Worm (Caenorhabditis elegans) whole organism, L4 larva: ENCODE results near the gene Y48A6C.4.

Source experiments
- D1046.2 ChIP-seq: fragments of 200-800 bp; sonication (Bioruptor generic); IDR thresholded peaks from 2 replicates; pipeline ENCODE4 v1.3.6; 2022; ENCODE audit warnings: missing genetic modification characterization, missing compliant biosample characterization
- F10B5.3 ChIP-seq: sonication (generic microtip); optimal IDR thresholded peaks from 2 replicates; lab custom pipeline; 2016; ENCODE audit warnings: mild to moderate bottlenecking, missing genetic modification characterization, missing compliant biosample characterization
- F26F4.8 ChIP-seq: fragments of 200-800 bp; sonication (Bioruptor generic); conservative IDR thresholded peaks from 2 replicates; pipeline ENCODE4 v1.3.6; 2022; ENCODE audit warnings: missing genetic modification characterization, missing compliant biosample characterization
- Y5F2A.4 ChIP-seq: fragments of 200-800 bp; sonication (Bioruptor generic); optimal IDR thresholded peaks from 2 replicates; lab custom pipeline; 2018; ENCODE audit warnings: mild to moderate bottlenecking, missing genetic modification characterization, missing compliant biosample characterization
- aha-1 ChIP-seq: fragments of 150-350 bp; peaks from one replicate; lab custom pipeline; 2014; ENCODE audit warnings: missing biosample characterization, missing genetic modification characterization
- ceh-28 ChIP-seq: fragments of 150-350 bp; optimal IDR thresholded peaks from 2 replicates; lab custom pipeline; 2014; ENCODE audit warnings: missing biosample characterization, missing genetic modification reagents, missing genetic modification characterization
- daf-16 ChIP-seq, 3 experiments: sonication (generic microtip); optimal IDR thresholded peaks; 2 replicates each; lab custom pipeline; 2016 to 2017; ENCODE audit warnings: missing genetic modification characterization in 3 of 3, missing genetic modification reagents in 3 of 3, mild to moderate bottlenecking in 2 of 3, missing compliant biosample characterization in 2 of 3, missing biosample characterization in 1 of 3, moderate library complexity in 1 of 3
- daf-19 ChIP-seq: fragments of 200-800 bp; sonication (Bioruptor generic); conservative IDR thresholded peaks from 2 replicates; pipeline ENCODE4 v1.3.6; 2022; ENCODE audit warnings: missing genetic modification characterization, missing compliant biosample characterization
- egl-43 ChIP-seq: fragments of 200-800 bp; sonication (Bioruptor generic); IDR thresholded peaks from 2 replicates; pipeline ENCODE4 v1.3.6; 2022; ENCODE audit warnings: missing genetic modification reagents, missing genetic modification characterization, missing compliant biosample characterization
- gei-8 ChIP-seq: fragments of 200-800 bp; sonication (Bioruptor generic); optimal IDR thresholded peaks from 2 replicates; lab custom pipeline; 2018; ENCODE audit warnings: mild to moderate bottlenecking, missing genetic modification characterization, missing compliant biosample characterization
- hmg-1.1 ChIP-seq: fragments of 200-800 bp; sonication (Bioruptor generic); IDR thresholded peaks from 2 replicates; pipeline ENCODE4 v1.3.6; 2022; ENCODE audit warnings: missing genetic modification reagents, missing genetic modification characterization, missing compliant biosample characterization
- lir-3 ChIP-seq: sonication (generic microtip); optimal IDR thresholded peaks from 2 replicates; lab custom pipeline; 2016; ENCODE audit warnings: mild to moderate bottlenecking, missing genetic modification characterization, missing compliant biosample characterization
- madf-5 ChIP-seq, 2 experiments: fragments of 200-800 bp; sonication (Bioruptor generic); IDR thresholded peaks; 2 replicates each; pipeline ENCODE4 v1.3.6; 2022; ENCODE audit warnings: missing compliant biosample characterization in 2 of 2, missing genetic modification characterization in 2 of 2
- madf-9 ChIP-seq: fragments of 200-800 bp; sonication (Bioruptor generic); conservative IDR thresholded peaks from 2 replicates; pipeline ENCODE4 v1.3.6; 2022; ENCODE audit warnings: missing genetic modification reagents, missing genetic modification characterization, missing compliant biosample characterization
- mxl-3 ChIP-seq: fragments of 200-800 bp; sonication (Bioruptor generic); optimal IDR thresholded peaks from 2 replicates; lab custom pipeline; 2018; ENCODE audit warnings: mild to moderate bottlenecking, missing genetic modification characterization, missing compliant biosample characterization
- nhr-237 ChIP-seq: sonication (generic microtip); optimal IDR thresholded peaks from 2 replicates; lab custom pipeline; 2017; ENCODE audit warnings: missing biosample characterization, missing genetic modification characterization
- nhr-28 ChIP-seq: fragments of 150-350 bp; optimal IDR thresholded peaks from 2 replicates; lab custom pipeline; 2014; ENCODE audit warnings: missing biosample characterization, missing genetic modification characterization
- nhr-6 ChIP-seq: fragments of 150-350 bp; optimal IDR thresholded peaks from 2 replicates; lab custom pipeline; 2014; ENCODE audit warnings: missing biosample characterization, missing genetic modification characterization
- nhr-76 ChIP-seq: fragments of 150-350 bp; optimal IDR thresholded peaks from 2 replicates; lab custom pipeline; 2014; ENCODE audit warnings: missing biosample characterization, missing genetic modification characterization
- nhr-77 ChIP-seq: fragments of 150-350 bp; optimal IDR thresholded peaks from 2 replicates; lab custom pipeline; 2014; ENCODE audit warnings: missing biosample characterization, missing genetic modification characterization
- rbr-2 ChIP-seq: sonication (generic microtip); optimal IDR thresholded peaks from 2 replicates; lab custom pipeline; 2016; ENCODE audit warnings: missing genotype, missing genetic modification characterization, missing compliant biosample characterization
- saeg-2 ChIP-seq: fragments of 200-800 bp; sonication (Bioruptor generic); IDR thresholded peaks from 2 replicates; pipeline ENCODE4 v1.3.6; 2022; ENCODE audit warnings: missing genetic modification reagents, missing genetic modification characterization, missing compliant biosample characterization
- sdz-12 ChIP-seq: fragments of 200-800 bp; sonication (Bioruptor generic); optimal IDR thresholded peaks from 2 replicates; lab custom pipeline; 2018; ENCODE audit warnings: mild to moderate bottlenecking, missing genetic modification characterization, missing compliant biosample characterization
- snpc-4 ChIP-seq: fragments of 150-350 bp; optimal IDR thresholded peaks from 2 replicates; lab custom pipeline; 2014; ENCODE audit warnings: missing biosample characterization, missing genetic modification characterization
- tra-1 ChIP-seq: fragments of 200-800 bp; sonication (Bioruptor generic); IDR thresholded peaks from 2 replicates; pipeline ENCODE4 v1.3.6; 2022; ENCODE audit warnings: missing genetic modification reagents, missing genetic modification characterization, missing compliant biosample characterization
- unc-62 ChIP-seq, 3 experiments: fragments of 150-350 bp in 1 of 3; sonication (generic microtip); optimal IDR thresholded peaks in 2 of 3; peaks in 1 of 3; 1 replicate in 1 of 3; 2 replicates in 2 of 3; lab custom pipeline; 2014 to 2017; ENCODE audit warnings: missing biosample characterization in 3 of 3, missing genetic modification characterization in 3 of 3, missing genetic modification reagents in 3 of 3, missing genotype in 1 of 3
- vab-7 ChIP-seq: fragments of 200-800 bp; sonication (Bioruptor generic); IDR thresholded peaks from 2 replicates; pipeline ENCODE4 v1.3.6; 2022; ENCODE audit warnings: missing genetic modification reagents, missing genetic modification characterization, missing compliant biosample characterization
- zip-11 ChIP-seq: fragments of 200-800 bp; sonication (Bioruptor generic); IDR thresholded peaks from 2 replicates; pipeline ENCODE4 v1.3.6; 2022; ENCODE audit warnings: missing genetic modification characterization, missing compliant biosample characterization
- zip-2 ChIP-seq: fragments of 150-350 bp; optimal IDR thresholded peaks from 2 replicates; lab custom pipeline; 2014; ENCODE audit warnings: missing biosample characterization, missing genetic modification characterization
- ztf-7 ChIP-seq: fragments of 150-350 bp; optimal IDR thresholded peaks from 2 replicates; lab custom pipeline; 2014; ENCODE audit warnings: missing biosample characterization, missing genetic modification characterization

Gene Y48A6C.4

DNA sequence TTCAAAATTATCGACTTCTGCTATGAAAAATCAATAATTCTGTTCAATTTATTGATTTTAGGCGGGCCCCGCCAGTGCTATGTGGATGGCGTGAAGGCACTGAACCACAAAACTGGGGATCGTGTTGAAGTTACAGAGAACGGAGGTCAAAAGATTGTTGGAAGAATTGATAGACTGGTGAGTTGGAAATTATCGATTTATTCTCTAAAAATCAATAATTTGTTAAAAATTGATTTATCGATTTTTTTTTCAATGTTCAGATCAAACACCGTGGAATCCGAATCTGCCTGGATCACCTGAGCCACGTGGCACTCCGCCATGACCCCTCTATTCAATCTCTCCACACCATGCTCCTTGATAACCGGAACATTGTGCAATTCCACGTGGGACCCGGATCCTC lies 49.4 kb upstream of the Y48A6C.4 start:
- TF ChIP-seq daf-16 (GFP tag; optimal IDR thresholded peaks at IDR 0.05; lab: Kevin White, UChicago): no peak
- no peak for TF ChIP-seq daf-16 (tag; optimal IDR thresholded peaks at IDR 0.05; lab: Kevin White, UChicago)
- TF ChIP-seq ceh-28 (tag; lab: Kevin White, UChicago): peak; percentile 93
- TF ChIP-seq, all 104 proteins: peak for 1

DNA sequence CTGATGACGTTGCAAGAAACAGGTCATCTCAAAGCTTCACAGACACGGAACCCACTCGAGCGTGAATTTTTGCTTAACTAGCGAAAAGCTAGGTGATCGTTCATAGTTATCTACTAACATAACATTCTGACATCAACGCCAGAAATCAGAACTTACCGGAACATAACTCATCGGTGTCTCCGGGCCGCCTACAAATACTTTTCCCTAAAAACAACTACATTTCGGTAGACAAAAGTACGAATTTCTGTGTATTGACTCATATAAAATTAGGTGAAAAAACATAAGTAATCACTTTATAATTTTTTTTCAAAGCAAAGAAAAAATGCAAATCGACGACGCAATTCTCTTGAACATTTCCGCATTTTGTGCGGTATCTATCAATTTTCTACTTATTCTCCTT lies 45.4 kb upstream of the Y48A6C.4 start, which contains the start of gene str-261:
Gene str-261 (plus strand): TSS at position 301 of the 400 bp plus-strand sequence.
- TF ChIP-seq daf-19 (GFP tag; lab: Robert Waterston, UW) (no peak), aha-1 (peak; percentile 16), vab-7 (GFP tag; lab: Robert Waterston, UW) (no peak), madf-9 (no peak)

DNA sequence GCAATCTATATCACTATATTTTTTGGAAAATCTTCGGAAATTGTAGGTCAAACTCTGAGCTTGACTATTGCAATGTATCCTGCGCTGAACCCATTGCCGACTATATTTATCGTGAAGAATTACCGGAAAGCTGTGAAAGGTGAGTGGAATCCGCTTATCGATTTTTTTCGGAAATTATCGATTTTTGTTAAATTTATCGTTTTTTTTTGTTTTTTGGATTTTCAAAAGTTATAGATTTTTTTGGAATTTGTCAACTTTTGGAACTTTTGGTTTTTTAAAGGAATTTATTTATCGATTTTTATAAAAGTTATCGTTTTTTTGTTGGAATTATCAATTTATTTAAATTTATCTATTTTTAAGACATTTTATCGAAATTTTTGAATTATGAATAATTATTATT lies 42.9 kb upstream of the Y48A6C.4 start:
- TF ChIP-seq aha-1 (peak; percentile 57), Y5F2A.4 (GFP tag; lab: Kevin White, UChicago) (no peak), zip-2 (tag; lab: Kevin White, UChicago) (no peak), ceh-28 (tag; lab: Kevin White, UChicago) (peak; percentile 65), snpc-4 (tag; lab: Kevin White, UChicago) (no peak)
- TF ChIP-seq, all 104 proteins: peak for 2

DNA sequence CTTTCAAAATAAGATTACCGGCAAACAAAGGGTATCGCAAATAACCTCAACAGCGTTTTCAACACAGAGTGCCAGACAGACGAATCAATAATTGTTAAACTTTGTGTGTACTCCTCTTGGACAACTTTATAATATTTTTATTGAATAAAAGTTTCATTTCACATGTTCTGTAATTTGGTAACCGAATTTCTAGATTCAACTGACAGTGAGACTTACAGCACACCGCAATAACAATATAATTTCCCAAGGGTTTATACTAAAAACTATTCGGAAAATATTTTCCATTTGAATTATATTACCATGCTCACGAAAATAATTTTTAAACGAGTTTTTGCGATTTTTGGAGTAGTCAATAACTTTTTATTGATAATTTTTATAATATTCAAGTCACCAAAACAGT lies 42.2 kb upstream of the Y48A6C.4 start, which contains the start of gene str-246:
Gene str-246 (plus strand): TSS at position 301 of the 400 bp plus-strand sequence.
- TF ChIP-seq zip-11: no peak
- no peak for TF ChIP-seq aha-1
- no peak for TF ChIP-seq saeg-2 (GFP tag; lab: Robert Waterston, UW)
- no peak for TF ChIP-seq Y5F2A.4 (GFP tag; lab: Kevin White, UChicago)
- no peak for TF ChIP-seq mxl-3 (GFP tag; lab: Kevin White, UChicago)
- no peak for TF ChIP-seq unc-62 (GFP tag; optimal IDR thresholded peaks at IDR 0.05 in 1 of 2; lab: Kevin White, UChicago)
- no peak for TF ChIP-seq unc-62 (tag; optimal IDR thresholded peaks at IDR 0.05; lab: Kevin White, UChicago)
- no peak for TF ChIP-seq madf-5 (GFP tag; IDR thresholded peaks at IDR 0.05; lab: Robert Waterston, UW)
- no peak for TF ChIP-seq F26F4.8 (GFP tag; lab: Robert Waterston, UW)
- no peak for TF ChIP-seq lir-3
- no peak for TF ChIP-seq D1046.2 (GFP tag; lab: Robert Waterston, UW)
- TF ChIP-seq egl-43 (GFP tag; lab: Robert Waterston, UW): no peak
- TF ChIP-seq tra-1 (GFP tag; lab: Robert Waterston, UW): no peak
- TF ChIP-seq nhr-237 (tag; lab: Kevin White, UChicago): no peak
- TF ChIP-seq gei-8 (GFP tag; lab: Kevin White, UChicago): no peak
- TF ChIP-seq nhr-6 (tag; lab: Kevin White, UChicago): no peak
- TF ChIP-seq sdz-12 (GFP tag; lab: Kevin White, UChicago): no peak
- no peak for TF ChIP-seq rbr-2
- TF ChIP-seq ztf-7 (tag; lab: Kevin White, UChicago): no peak
- TF ChIP-seq F10B5.3 (tag; lab: Kevin White, UChicago): no peak

DNA sequence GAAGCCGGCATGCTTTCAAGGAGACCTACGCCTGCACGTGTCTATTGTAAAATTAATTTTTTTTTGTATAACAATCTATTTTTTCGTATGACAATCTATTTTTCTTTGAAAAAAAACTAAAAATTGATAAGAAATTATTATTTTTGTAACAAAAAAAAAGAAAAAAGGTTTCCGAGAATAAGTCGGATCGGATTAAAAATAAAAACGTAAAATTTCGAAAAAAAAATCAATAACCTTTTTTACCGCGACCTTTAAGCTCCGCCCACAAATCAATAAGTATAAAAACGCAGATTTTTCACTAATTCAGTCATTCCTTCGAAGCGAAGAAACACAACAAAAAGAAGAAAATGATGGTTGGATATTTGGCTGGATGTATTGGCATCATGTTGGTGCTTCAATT lies 40.2 kb upstream of the Y48A6C.4 start, which contains the start of gene W09D6.4:
Gene W09D6.4 (plus strand): TSS at position 301 of the 400 bp plus-strand sequence.
- TF ChIP-seq rbr-2: no peak
- TF ChIP-seq nhr-28 (tag; lab: Kevin White, UChicago): no peak
- no peak for TF ChIP-seq D1046.2 (GFP tag; lab: Robert Waterston, UW)
- no peak for TF ChIP-seq snpc-4 (tag; lab: Kevin White, UChicago)
- no peak for TF ChIP-seq nhr-76 (tag; lab: Kevin White, UChicago)
- no peak for TF ChIP-seq hmg-1.1 (GFP tag; lab: Robert Waterston, UW)
- no peak for TF ChIP-seq Y5F2A.4 (GFP tag; lab: Kevin White, UChicago)
- TF ChIP-seq nhr-77 (tag; lab: Kevin White, UChicago): no peak

DNA sequence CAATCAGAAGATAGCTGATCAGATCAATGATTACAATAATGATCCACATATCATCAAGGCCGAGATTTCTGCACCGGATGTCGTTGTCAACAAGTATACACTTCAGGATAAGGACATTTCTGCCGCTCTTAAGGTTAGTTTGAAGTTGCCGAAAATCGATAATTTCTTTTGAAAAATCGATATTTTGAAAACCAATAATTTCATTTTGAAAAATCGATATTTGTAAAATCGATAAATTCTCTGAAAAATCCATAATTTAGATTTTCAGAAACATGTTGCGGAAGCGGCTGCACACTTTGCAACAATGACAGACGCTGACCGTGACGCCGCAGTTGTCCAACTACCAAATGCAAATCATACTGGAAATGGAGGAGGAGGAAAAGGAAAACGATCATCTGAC lies 39.7 kb upstream of the Y48A6C.4 start:
- TF ChIP-seq aha-1 (peak; percentile 29), ceh-28 (tag; lab: Kevin White, UChicago) (peak; percentile 84)
